Worm (Caenorhabditis elegans): Measurements from ENCODE around the gene F14H12.2.

- TF ChIP-seq nhr-12 (tag; optimal IDR thresholded peaks at IDR 0.05) (no peak), nhr-237 (tag; optimal IDR thresholded peaks at IDR 0.05) (no peak), ham-2 (GFP tag; optimal IDR thresholded peaks at IDR 0.05) (no peak), unc-39 (tag; optimal IDR thresholded peaks at IDR 0.05) (no peak), bed-3 (GFP tag; optimal IDR thresholded peaks at IDR 0.05) (no peak), sptf-1 (tag; optimal IDR thresholded peaks at IDR 0.05) (no peak), blmp-1 (tag; optimal IDR thresholded peaks at IDR 0.05) (no peak), unc-62 (GFP tag; optimal IDR thresholded peaks at IDR 0.05) (no peak), elt-1 (tag; optimal IDR thresholded peaks at IDR 0.05; ENCODE audit: borderline replicate concordance, insufficient read depth) (no peak)
Observed at ce11 chrX:4303200-4303599, 47.1 kb upstream of the F14H12.2 start.

Data from whole organism, mixed stage, embryonic.